Fruit fly (Drosophila melanogaster) whole organism, larva: ENCODE results near the gene CG9389.

Experiments
- noc ChIP-seq: fragments of 200-800 bp; sonication (Bioruptor generic); optimal IDR thresholded peaks from 3 replicates; lab custom pipeline; 2019; ENCODE audit warnings: missing biosample characterization, mild to moderate bottlenecking, missing genetic modification characterization, moderate library complexity

CG9389 gene

DNA sequence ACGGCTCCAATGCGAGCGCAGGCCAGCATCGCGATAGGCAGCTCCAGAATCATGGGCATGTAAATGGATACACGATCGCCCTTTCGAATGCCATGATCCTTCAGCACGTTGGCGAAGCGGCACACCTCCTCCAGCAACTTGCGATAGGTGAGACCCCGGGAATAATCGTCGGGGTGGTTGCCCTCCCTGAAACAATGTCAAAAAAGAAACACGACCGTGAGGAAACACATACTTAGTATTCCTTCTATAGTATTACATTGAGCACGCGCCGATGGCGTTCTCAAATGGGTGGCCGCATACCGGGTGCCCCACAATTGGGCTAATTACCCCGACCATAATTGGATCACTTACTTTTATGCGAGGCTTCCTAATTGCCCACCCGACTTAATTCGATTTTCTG is 3.1 kb upstream of the CG9389 start:
- no peak for TF ChIP-seq noc (tag; lab: Kevin White, UChicago)

- no peak for TF ChIP-seq noc (tag; lab: Kevin White, UChicago)
Observed at dm6 chr3L:21267862-21268385, 2.5 kb downstream of the CG9389 start, which contains the start of gene CG9391. TSS of gene CG9391 (minus strand) at chr3L:21268335.

- no peak for TF ChIP-seq noc (tag; lab: Kevin White, UChicago)
Observed at dm6 chr3L:21266101-21266656, 4.2 kb downstream of the CG9389 start.

DNA sequence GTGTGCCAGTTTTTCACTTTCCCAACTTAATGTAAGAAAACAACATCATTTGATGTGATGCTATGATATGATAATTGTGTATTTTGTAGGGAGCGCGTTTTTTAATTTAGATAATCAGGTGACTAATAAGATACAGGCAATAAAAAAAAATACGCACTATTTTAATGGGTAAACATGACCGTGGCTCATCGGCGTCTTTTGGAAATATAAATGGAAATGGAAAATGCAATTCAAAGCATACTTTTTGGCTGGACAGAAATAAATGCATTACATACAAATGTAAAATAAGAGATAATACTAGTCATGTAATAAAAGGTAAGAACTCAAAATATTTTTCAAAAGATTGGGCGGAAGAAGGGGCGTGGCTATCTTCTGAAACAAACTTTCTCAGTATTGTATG is 8.0 kb downstream of the CG9389 start:
- TF ChIP-seq noc (tag; lab: Kevin White, UChicago): no peak

- no peak for TF ChIP-seq noc (tag; lab: Kevin White, UChicago)
Observed at dm6 chr3L:21261403-21262164, 8.8 kb downstream of the CG9389 start.

dm6 chr3L:21259257-21259656 is 11.1 kb downstream of the CG9389 start:
- TF ChIP-seq noc (tag; lab: Kevin White, UChicago): no peak

DNA sequence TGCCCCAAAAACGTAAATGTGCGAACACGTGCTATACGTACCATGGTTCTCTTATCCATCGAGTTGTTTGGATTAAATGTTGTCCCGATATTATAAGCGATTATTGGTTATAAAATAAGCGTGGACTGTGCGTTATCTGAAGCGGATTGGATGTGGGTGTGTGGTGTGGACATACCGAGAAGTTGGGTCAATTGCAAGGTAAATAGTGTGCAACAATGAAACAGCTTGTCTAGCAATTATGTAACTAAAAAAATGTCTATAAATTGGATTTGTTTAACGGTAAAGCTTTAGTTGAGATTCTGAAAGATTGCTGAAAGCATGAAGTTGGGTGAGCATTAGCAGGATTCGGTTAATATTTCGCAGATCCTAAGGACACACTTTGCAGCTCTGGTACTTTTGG is 12.6 kb downstream of the CG9389 start, which contains the start of gene CG43218:
Gene CG43218, plus strand, starts transcription at position 290 of the 400 bp plus-strand sequence.
- TF ChIP-seq noc (tag; lab: Kevin White, UChicago): no peak

DNA sequence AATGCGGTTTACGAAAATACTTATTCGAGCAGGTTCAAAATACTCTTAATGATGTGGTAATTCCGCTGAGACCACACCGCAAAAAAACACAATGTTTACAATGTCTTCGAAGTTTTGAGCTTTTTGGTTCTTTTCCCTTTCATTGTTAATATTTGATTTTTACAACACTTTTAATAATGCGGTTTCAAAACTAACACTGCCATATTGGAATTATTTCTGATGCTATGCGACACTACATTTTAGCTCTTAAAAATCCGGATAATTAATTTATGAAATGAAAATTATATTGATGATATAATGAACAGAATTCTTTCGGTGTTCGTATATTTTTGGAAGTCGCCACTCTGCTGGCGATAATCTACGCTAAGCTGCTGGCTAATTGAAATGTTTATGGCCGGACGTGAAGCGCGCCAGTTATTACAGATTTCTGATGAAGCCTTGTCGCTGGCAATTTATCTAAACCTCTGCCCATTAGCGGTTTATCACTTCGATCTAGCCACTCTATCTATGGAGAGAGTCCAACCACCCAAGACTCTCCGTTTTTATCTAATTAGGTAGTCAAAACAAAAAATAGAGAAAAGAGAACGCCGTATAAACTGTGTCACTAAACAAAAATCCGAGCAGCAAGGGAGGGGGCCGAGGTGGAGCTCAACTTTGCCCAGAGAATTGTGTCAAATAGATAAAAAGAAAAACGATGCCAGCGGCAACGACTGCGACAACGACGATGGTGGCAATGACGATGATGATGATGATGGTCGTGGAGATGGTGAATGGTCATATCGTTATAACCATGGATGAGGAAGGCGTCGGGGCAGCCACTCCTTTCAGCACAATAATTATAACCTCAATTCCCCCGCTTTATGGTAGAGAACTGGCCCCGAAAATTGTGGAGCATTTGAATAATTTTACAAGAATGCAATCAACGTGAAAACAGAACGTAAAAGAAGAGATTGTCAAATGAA is 14.0 kb downstream of the CG9389 start:
- no peak for TF ChIP-seq noc (tag; lab: Kevin White, UChicago)

dm6 chr3L:21254524-21254972 is 15.8 kb downstream of the CG9389 start:
- no peak for TF ChIP-seq noc (tag; lab: Kevin White, UChicago)

DNA sequence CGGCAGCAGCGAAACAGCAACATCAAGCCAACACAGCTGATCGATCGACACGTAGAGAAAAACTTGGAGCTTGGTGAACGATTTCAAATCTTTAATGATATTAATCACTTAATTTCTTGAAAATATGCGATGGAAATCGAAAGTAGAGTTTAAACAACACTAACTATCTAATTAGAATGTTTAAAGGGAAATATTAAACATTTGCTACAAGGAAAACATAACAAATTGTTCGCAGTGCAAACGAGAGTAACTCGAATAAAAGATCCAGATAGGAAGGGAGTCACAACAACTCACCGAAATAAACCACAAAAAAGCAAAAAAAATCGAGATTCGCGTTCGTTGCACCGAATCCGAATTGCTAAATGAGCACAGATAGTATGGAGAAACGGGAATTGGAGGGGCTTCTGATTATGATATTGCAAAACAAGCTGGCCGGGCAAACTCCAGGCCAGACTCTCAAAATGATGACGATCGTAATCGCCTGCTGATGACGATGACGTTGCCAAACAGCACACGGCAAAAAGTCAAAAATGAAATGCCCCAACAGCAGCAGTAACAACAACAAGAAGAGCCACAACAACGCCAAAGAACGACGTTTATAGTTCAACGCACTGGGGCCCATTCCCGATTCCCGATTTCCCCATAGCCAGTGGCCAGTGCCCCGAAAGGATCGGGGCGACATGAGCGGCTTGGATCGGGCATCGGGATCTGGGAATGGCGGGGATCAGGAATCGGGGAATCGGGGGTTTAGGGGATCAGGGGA is 16.4 kb downstream of the CG9389 start:
- TF ChIP-seq noc (tag; lab: Kevin White, UChicago): no peak

DNA sequence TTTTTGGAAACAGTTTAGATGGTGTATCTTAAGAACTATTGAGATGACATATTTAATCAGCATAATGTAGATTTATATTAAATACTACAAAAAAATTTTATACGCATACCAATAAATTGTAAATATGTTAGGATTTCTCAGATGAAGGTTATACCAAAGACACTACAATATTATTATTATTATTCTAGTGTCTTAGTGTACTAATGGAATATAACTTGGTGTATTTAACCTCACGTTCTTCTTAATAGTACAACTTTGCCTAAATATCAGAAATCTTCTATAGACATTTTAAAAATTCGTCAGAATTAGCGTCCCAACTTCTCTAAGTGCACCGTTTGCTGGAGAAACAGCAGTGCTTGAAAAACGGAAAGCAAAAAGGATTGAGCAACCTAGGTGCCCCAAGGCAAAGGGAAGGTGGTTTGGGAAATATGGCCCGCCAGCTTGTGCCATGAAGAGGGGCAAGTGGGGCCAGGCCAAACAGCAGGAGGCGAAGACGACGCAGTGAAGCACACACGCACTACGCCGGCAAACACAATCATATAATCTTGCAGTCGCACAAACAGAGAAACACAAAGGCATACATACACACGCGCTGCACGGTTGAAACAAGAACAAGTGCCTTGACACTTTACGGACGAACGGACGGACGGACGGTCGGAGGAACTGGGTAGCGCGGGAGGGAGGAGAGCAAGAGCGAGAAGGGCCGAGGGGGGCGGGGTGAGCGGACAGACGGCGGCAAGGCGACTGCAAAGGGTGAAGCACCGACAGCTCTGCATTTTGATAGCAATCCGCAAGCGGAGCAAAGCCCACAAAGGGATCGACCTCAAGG is 17.2 kb downstream of the CG9389 start:
- TF ChIP-seq noc (tag; lab: Kevin White, UChicago): no peak

dm6 chr3L:21252525-21252924 is 17.9 kb downstream of the CG9389 start:
- TF ChIP-seq noc (tag; lab: Kevin White, UChicago): no peak

DNA sequence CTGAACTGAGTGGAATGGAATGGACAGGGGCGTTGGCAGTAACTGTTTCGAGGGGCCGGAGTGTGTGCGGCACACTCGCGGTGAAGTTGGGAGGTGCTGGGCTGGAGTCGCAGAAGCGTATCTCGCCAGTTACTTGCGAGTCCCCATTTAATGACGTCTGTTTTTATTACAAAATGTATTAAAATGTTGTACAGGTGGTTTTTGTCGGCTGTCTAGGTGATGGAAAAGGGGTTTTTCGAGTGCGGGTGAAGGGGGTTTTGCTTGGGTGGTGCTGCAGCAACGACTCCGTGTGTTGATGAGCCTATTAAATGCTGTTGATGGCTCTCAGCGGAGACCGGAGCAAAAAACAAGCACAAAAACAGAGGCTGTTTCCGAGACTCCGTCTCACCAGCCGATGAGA is 19.0 kb downstream of the CG9389 start:
- TF ChIP-seq noc (tag; lab: Kevin White, UChicago): no peak

- no peak for TF ChIP-seq noc (tag; lab: Kevin White, UChicago)
Observed at dm6 chr3L:21243417-21243816, 27.0 kb downstream of the CG9389 start.
